Fruit fly (Drosophila melanogaster) whole organism, prepupa: ENCODE results near the gene x16.

Experiments used
- CG7368 ChIP-seq: fragments of 200-800 bp; sonication (Bioruptor generic); optimal IDR thresholded peaks from 3 replicates; lab custom pipeline; 2016; ENCODE audit warnings: missing biosample characterization, missing genetic modification characterization
- CG8632 ChIP-seq: fragments of 200-800 bp; sonication (Bioruptor generic); optimal IDR thresholded peaks from 3 replicates; lab custom pipeline; 2016; ENCODE audit warnings: missing biosample characterization, missing genetic modification characterization
- Hr4 ChIP-seq: fragments of 200-800 bp; sonication (Bioruptor generic); optimal IDR thresholded peaks from 3 replicates; lab custom pipeline; 2016; ENCODE audit warnings: missing biosample characterization, missing genetic modification characterization
- OdsH ChIP-seq: fragments of 200-800 bp; sonication (Bioruptor generic); optimal IDR thresholded peaks from 3 replicates; lab custom pipeline; 2016; ENCODE audit warnings: missing biosample characterization, missing genetic modification characterization

DNA sequence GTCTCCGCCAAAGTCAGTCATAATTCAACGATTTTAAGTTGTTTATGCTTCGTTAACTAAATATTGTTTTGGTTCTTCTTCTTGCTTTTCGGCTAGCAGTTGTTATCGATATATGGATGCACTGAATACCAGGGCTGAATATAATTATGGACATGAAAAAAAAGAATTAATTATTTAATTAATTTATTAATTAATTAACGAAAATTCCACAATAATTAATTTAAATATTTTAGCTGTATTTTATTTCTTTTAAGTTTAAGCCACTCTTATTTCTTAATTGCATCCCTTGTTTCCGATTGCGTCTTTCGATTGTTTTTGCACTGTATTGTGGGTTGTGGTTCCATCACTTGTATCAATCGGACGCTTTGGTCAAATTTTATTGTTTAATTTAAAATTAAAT is 30.1 kb upstream of the x16 start, which contains the start of the genes Gas41 and SA1:
- no peak for TF ChIP-seq CG8632
- TF ChIP-seq CG7368 (GFP tag; lab: Kevin White, UChicago) = no peak
- TF ChIP-seq Hr4 (GFP tag; lab: Kevin White, UChicago) = no peak
- TF ChIP-seq OdsH = peak; percentile 92
